Worm (Caenorhabditis elegans): ENCODE data around the gene atg-3.

Gene atg-3

ce11 chrIV:1054736-1055135, 44.4 kb downstream of the atg-3 start, which contains the start of gene dcap-1 (continued):
- peak; percentile 21 for TF ChIP-seq blmp-1 (tag; optimal IDR thresholded peaks at IDR 0.05)
- TF ChIP-seq nhr-85 (tag) = peak; percentile 74
- no peak for TF ChIP-seq elt-3 (tag; optimal IDR thresholded peaks at IDR 0.05)
- TF ChIP-seq skn-1 (tag; optimal IDR thresholded peaks at IDR 0.05) = no peak
- TF ChIP-seq pqm-1 (tag; optimal IDR thresholded peaks at IDR 0.05) = no peak
- TF ChIP-seq ceh-90 (tag; optimal IDR thresholded peaks at IDR 0.05) = no peak
- TF ChIP-seq sox-4 (tag; optimal IDR thresholded peaks at IDR 0.05) = no peak
- peak; percentile 26 to 62 (median 47) for TF ChIP-seq dpl-1 (GFP tag; optimal IDR thresholded peaks at IDR 0.05)
- TF ChIP-seq snu-23 (GFP tag; optimal IDR thresholded peaks at IDR 0.05) = peak; percentile 53
- peak; percentile 46 to 59 for TF ChIP-seq lin-35 (GFP tag; optimal IDR thresholded peaks at IDR 0.05)
- no peak for TF ChIP-seq fkh-10 (GFP tag; optimal IDR thresholded peaks at IDR 0.05)
- no peak for TF ChIP-seq egl-13 (tag; optimal IDR thresholded peaks at IDR 0.05)
- TF ChIP-seq sptf-1 (tag; optimal IDR thresholded peaks at IDR 0.05) = no peak
- no peak for TF ChIP-seq unc-86 (tag; optimal IDR thresholded peaks at IDR 0.05)
- no peak for TF ChIP-seq nhr-84 (tag; optimal IDR thresholded peaks at IDR 0.05)
- TF ChIP-seq jun-1 (tag; optimal IDR thresholded peaks at IDR 0.05) = no peak
- no peak for TF ChIP-seq nhr-71 (tag; optimal IDR thresholded peaks at IDR 0.05)
- TF ChIP-seq zag-1 (tag; optimal IDR thresholded peaks at IDR 0.05) = no peak
- TF ChIP-seq unc-130 (tag; optimal IDR thresholded peaks at IDR 0.05) = no peak
- peak; percentile 37 for TF ChIP-seq xbp-1 (tag; optimal IDR thresholded peaks at IDR 0.05)
- no peak for TF ChIP-seq ceh-88 (GFP tag; IDR thresholded peaks at IDR 0.05)
- TF ChIP-seq nhr-20 (tag; optimal IDR thresholded peaks at IDR 0.05) = peak; percentile 2
- no peak for TF ChIP-seq elt-2 (tag; optimal IDR thresholded peaks at IDR 0.05)
- TF ChIP-seq ceh-8 (GFP tag; optimal IDR thresholded peaks at IDR 0.05) = no peak
- peak; percentile 20; the same call in 1 of the 2 replicates for TF ChIP-seq isw-1 (GFP tag; IDR thresholded peaks at IDR 0.05)
- TF ChIP-seq unc-98 (GFP tag; IDR thresholded peaks at IDR 0.05) = no peak
- no peak for TF ChIP-seq mab-9 (GFP tag; IDR thresholded peaks at IDR 0.05)
- TF ChIP-seq egl-27 (tag; optimal IDR thresholded peaks at IDR 0.05) = no peak
- no peak for TF ChIP-seq ceh-63 (GFP tag; optimal IDR thresholded peaks at IDR 0.05)
- no peak for TF ChIP-seq F16B12.6 (tag; optimal IDR thresholded peaks at IDR 0.05)
- no peak for TF ChIP-seq dsc-1 (tag; optimal IDR thresholded peaks at IDR 0.05)
- TF ChIP-seq ztf-11 (tag; optimal IDR thresholded peaks at IDR 0.05) = no peak
- no peak for TF ChIP-seq pax-3 (tag; optimal IDR thresholded peaks at IDR 0.05)
- TF ChIP-seq pag-3 (tag; optimal IDR thresholded peaks at IDR 0.05; ENCODE audit: borderline replicate concordance, insufficient read depth) = no peak
- TF ChIP-seq hpl-2 (GFP tag; optimal IDR thresholded peaks at IDR 0.05) = no peak
- TF ChIP-seq fkh-4 (tag; optimal IDR thresholded peaks at IDR 0.05; ENCODE audit: borderline replicate concordance) = no peak
- TF ChIP-seq C16A3.4 (tag; optimal IDR thresholded peaks at IDR 0.05) = peak; percentile 12
- peak; percentile 19 for TF ChIP-seq snpc-4 (tag; optimal IDR thresholded peaks at IDR 0.05)
- no peak for TF ChIP-seq irx-1 (tag; optimal IDR thresholded peaks at IDR 0.05)
- peak; percentile 2 for TF ChIP-seq lin-15B (tag; optimal IDR thresholded peaks at IDR 0.05)
- TF ChIP-seq unc-30 (tag; optimal IDR thresholded peaks at IDR 0.05) = no peak
- no peak for TF ChIP-seq Y116A8C.19 (tag; optimal IDR thresholded peaks at IDR 0.05; ENCODE audit: borderline replicate concordance)
- no peak for TF ChIP-seq mep-1 (tag; optimal IDR thresholded peaks at IDR 0.05)
- no peak for TF ChIP-seq fkh-8 (tag; optimal IDR thresholded peaks at IDR 0.05)

ce11 chrIV:1055734-1056133, 45.4 kb downstream of the atg-3 start:
- TF ChIP-seq nhr-19 (GFP tag; conservative IDR thresholded peaks at IDR 0.05) (no peak), mdl-1 (tag; optimal IDR thresholded peaks at IDR 0.05) (no peak)

Data from whole organism, L1 larva.